Fruit fly (Drosophila melanogaster): ENCODE data around the gene SNCF.

dm6 chr3L:13424068-13424467 is 45.7 kb downstream of the SNCF start, which contains the start of gene CG33263:
- no peak for TF ChIP-seq psq (optimal IDR thresholded peaks at IDR 0.05)
- no peak for TF ChIP-seq Myc (optimal IDR thresholded peaks at IDR 0.05)
